ENCODE assay signal across 5 worm cellular contexts in the genomic region with DNA sequence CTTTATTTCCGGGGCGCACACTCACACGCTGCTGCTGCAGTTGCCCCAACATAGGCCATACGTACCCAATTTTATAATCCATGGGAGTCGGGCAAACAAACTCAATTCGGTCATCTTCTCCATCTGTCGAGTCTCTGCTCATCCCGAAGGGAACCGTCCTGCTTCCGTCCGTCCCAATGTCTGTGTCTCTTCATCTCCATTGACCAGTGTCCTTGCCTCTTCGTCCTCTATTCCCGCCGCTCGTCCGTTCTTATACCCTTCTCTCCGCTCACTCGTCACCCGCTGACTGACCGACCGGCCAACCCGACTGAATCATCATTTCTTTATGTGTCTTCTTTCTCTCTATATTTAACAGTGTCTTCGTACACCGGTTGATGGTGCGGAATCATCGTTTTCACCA.
TF ChIP-seq lines count a peak whose summit lies in the region.

No protein-coding gene starts in this region.

TF ChIP-seq in whole organism, L1 larva, 84 proteins besides CTCF, POLR2A, EP300 and RAD21 (continues in another document):
- TF ChIP-seq ceh-8 (GFP tag; optimal IDR thresholded peaks at IDR 0.05; lab: Kevin White, UChicago) (no peak), skn-1 (tag; optimal IDR thresholded peaks at IDR 0.05; lab: Kevin White, UChicago) (peak; percentile 59), mdl-1 (tag; optimal IDR thresholded peaks at IDR 0.05; lab: Kevin White, UChicago) (peak in 1 of 2 experiments; percentile 7), nhr-20 (tag; optimal IDR thresholded peaks at IDR 0.05; lab: Kevin White, UChicago) (peak; percentile 11), blmp-1 (tag; optimal IDR thresholded peaks at IDR 0.05; lab: Kevin White, UChicago) (peak; percentile 60), irx-1 (tag; optimal IDR thresholded peaks at IDR 0.05; lab: Kevin White, UChicago) (no peak), C34B4.2 (tag; optimal IDR thresholded peaks at IDR 0.05; lab: Kevin White, UChicago) (no peak), rnt-1 (tag; optimal IDR thresholded peaks at IDR 0.05; lab: Kevin White, UChicago) (peak; percentile 30), ztf-11 (tag; optimal IDR thresholded peaks at IDR 0.05; lab: Kevin White, UChicago) (peak in 1 of 2 experiments; percentile 17), nhr-237 (tag; optimal IDR thresholded peaks at IDR 0.05; lab: Kevin White, UChicago) (no peak), tlp-1 (tag; optimal IDR thresholded peaks at IDR 0.05; lab: Kevin White, UChicago) (no peak), snpc-4 (tag; optimal IDR thresholded peaks at IDR 0.05; lab: Kevin White, UChicago) (peak; percentile 38), lin-35 (GFP tag; optimal IDR thresholded peaks at IDR 0.05; lab: Kevin White, UChicago) (peak; percentile 38 to 43), lin-14 (GFP tag; optimal IDR thresholded peaks at IDR 0.05; lab: Kevin White, UChicago) (peak; percentile 94), aly-2 (tag; optimal IDR thresholded peaks at IDR 0.05; lab: Kevin White, UChicago) (no peak), lir-3 (tag; optimal IDR thresholded peaks at IDR 0.05; lab: Kevin White, UChicago; ENCODE audit: poor library complexity) (no peak), nhr-47 (tag; optimal IDR thresholded peaks at IDR 0.05; lab: Kevin White, UChicago) (peak; percentile 30)

TF ChIP-seq in whole organism, L3 larva, 47 proteins besides CTCF, POLR2A, EP300 and RAD21 (continues in another document):
- no peak for TF ChIP-seq pqm-1 (tag; optimal IDR thresholded peaks at IDR 0.05; lab: Kevin White, UChicago)
- TF ChIP-seq lin-15B (tag; optimal IDR thresholded peaks at IDR 0.05; lab: Kevin White, UChicago), result no peak
- no peak for TF ChIP-seq nhr-11 (tag; optimal IDR thresholded peaks at IDR 0.05; lab: Kevin White, UChicago)
- no peak for TF ChIP-seq fkh-2 (tag; optimal IDR thresholded peaks at IDR 0.05; lab: Kevin White, UChicago)
- TF ChIP-seq ceh-82 (tag; optimal IDR thresholded peaks at IDR 0.05; lab: Kevin White, UChicago), result no peak
- TF ChIP-seq nhr-12 (tag; optimal IDR thresholded peaks at IDR 0.05; lab: Kevin White, UChicago), result no peak
- no peak for TF ChIP-seq nhr-43 (tag; optimal IDR thresholded peaks at IDR 0.05; lab: Kevin White, UChicago; ENCODE audit: poor library complexity, severe bottlenecking)
- no peak for TF ChIP-seq lsy-12 (tag; optimal IDR thresholded peaks at IDR 0.05; lab: Kevin White, UChicago)
- no peak for TF ChIP-seq unc-62 (GFP tag; optimal IDR thresholded peaks at IDR 0.05; lab: Kevin White, UChicago)
- TF ChIP-seq nhr-77 (tag; optimal IDR thresholded peaks at IDR 0.05; lab: Kevin White, UChicago), result no peak
- TF ChIP-seq nhr-28 (tag; optimal IDR thresholded peaks at IDR 0.05; lab: Kevin White, UChicago), result no peak
- TF ChIP-seq ceh-16 (tag; optimal IDR thresholded peaks at IDR 0.05; lab: Kevin White, UChicago), result no peak
- no peak for TF ChIP-seq nhr-237 (tag; optimal IDR thresholded peaks at IDR 0.05; lab: Kevin White, UChicago)
- TF ChIP-seq eor-1 (tag; optimal IDR thresholded peaks at IDR 0.05; lab: Kevin White, UChicago), result no peak
- peak; percentile 40 for TF ChIP-seq pha-4 (tag; optimal IDR thresholded peaks at IDR 0.05; lab: Kevin White, UChicago)
- peak; percentile 43 for TF ChIP-seq fos-1 (tag; optimal IDR thresholded peaks at IDR 0.05; lab: Kevin White, UChicago)
- TF ChIP-seq egl-5 (tag; optimal IDR thresholded peaks at IDR 0.05; lab: Kevin White, UChicago), result no peak
- TF ChIP-seq jun-1 (tag; optimal IDR thresholded peaks at IDR 0.05; lab: Kevin White, UChicago), result peak; percentile 8
- TF ChIP-seq fkh-10 (GFP tag; optimal IDR thresholded peaks at IDR 0.05; lab: Kevin White, UChicago), result no peak

TF ChIP-seq in whole organism, early embryonic, 17 proteins besides CTCF, POLR2A, EP300 and RAD21:
- TF ChIP-seq pes-1 (GFP tag; IDR thresholded peaks at IDR 0.05; lab: Robert Waterston, UW) (no peak), ets-7 (tag; optimal IDR thresholded peaks at IDR 0.05; lab: Kevin White, UChicago) (peak; percentile 47), aly-1 (tag; optimal IDR thresholded peaks at IDR 0.05; lab: Kevin White, UChicago) (peak; percentile 74), tbx-37 (GFP tag; conservative IDR thresholded peaks at IDR 0.05; lab: Robert Waterston, UW) (no peak), hmg-4 (GFP tag; optimal IDR thresholded peaks at IDR 0.05; lab: Kevin White, UChicago) (peak; percentile 84), F13C5.2 (tag; optimal IDR thresholded peaks at IDR 0.05; lab: Kevin White, UChicago) (peak; percentile 27), ceh-13 (GFP tag; optimal IDR thresholded peaks at IDR 0.05; lab: Kevin White, UChicago) (no peak), tbx-11 (GFP tag; IDR thresholded peaks at IDR 0.05; lab: Robert Waterston, UW) (no peak), scrt-1 (GFP tag; IDR thresholded peaks at IDR 0.05; lab: Robert Waterston, UW) (no peak), flt-1 (GFP tag; IDR thresholded peaks at IDR 0.05; lab: Robert Waterston, UW) (0 out of 2 replicates have a peak, but pooled peaks have one; percentile 34), sea-1 (GFP tag; conservative IDR thresholded peaks at IDR 0.05; lab: Robert Waterston, UW) (no peak), hnd-1 (tag; optimal IDR thresholded peaks at IDR 0.05; lab: Kevin White, UChicago) (no peak), hmbx-1 (tag; optimal IDR thresholded peaks at IDR 0.05; lab: Kevin White, UChicago) (no peak)

TF ChIP-seq in whole organism, midembryonic, 9 proteins besides CTCF, POLR2A, EP300 and RAD21:
- TF ChIP-seq tab-1 (GFP tag; IDR thresholded peaks at IDR 0.05; lab: Robert Waterston, UW), result peak; percentile 68; the same call in 1 of the 2 replicates
- TF ChIP-seq ztf-23 (GFP tag; IDR thresholded peaks at IDR 0.05; lab: Robert Waterston, UW), result no peak
- TF ChIP-seq cog-1 (tag; optimal IDR thresholded peaks at IDR 0.05; lab: Kevin White, UChicago), result peak; percentile 48

TF ChIP-seq in whole organism, young adult, 124 proteins besides CTCF, POLR2A, EP300 and RAD21:
- TF ChIP-seq Y53G8AR.9 (GFP tag; conservative IDR thresholded peaks at IDR 0.05; lab: Robert Waterston, UW) (no peak), K12H6.12 (tag; optimal IDR thresholded peaks at IDR 0.05; lab: Kevin White, UChicago) (peak; percentile 38), K11D2.4 (GFP tag; IDR thresholded peaks at IDR 0.05; lab: Robert Waterston, UW) (0 out of 2 replicates have a peak, but pooled peaks have one; percentile 48), unc-62 (GFP tag; optimal IDR thresholded peaks at IDR 0.05; lab: Kevin White, UChicago) (no peak), ekl-4 (GFP tag; IDR thresholded peaks at IDR 0.05; lab: Robert Waterston, UW) (peak; percentile 42; the same call in 1 of the 2 replicates), tbp1 (GFP tag; optimal IDR thresholded peaks at IDR 0.05; lab: Kevin White, UChicago) (peak; percentile 5), madf-6 (GFP tag; IDR thresholded peaks at IDR 0.05; lab: Robert Waterston, UW) (no peak), F23B12.7 (tag; optimal IDR thresholded peaks at IDR 0.05; lab: Kevin White, UChicago; ENCODE audit: insufficient read depth) (no peak), ceh-79 (tag; optimal IDR thresholded peaks at IDR 0.05; lab: Kevin White, UChicago) (no peak), mel-28 (tag; optimal IDR thresholded peaks at IDR 0.05; lab: Kevin White, UChicago; ENCODE audit: borderline replicate concordance) (no peak), mcd-1 (GFP tag; IDR thresholded peaks at IDR 0.05; lab: Robert Waterston, UW) (0 out of 2 replicates have a peak, but pooled peaks have one; percentile 30), dox-1 (GFP tag; IDR thresholded peaks at IDR 0.05; lab: Robert Waterston, UW) (peak; percentile 48; the same call in 1 of the 2 replicates), chd-7 (tag; optimal IDR thresholded peaks at IDR 0.05; lab: Kevin White, UChicago) (peak; percentile 12), efl-1 (GFP tag; optimal IDR thresholded peaks at IDR 0.05; lab: Kevin White, UChicago) (no peak), zfh-2 (GFP tag; conservative IDR thresholded peaks at IDR 0.05; lab: Robert Waterston, UW) (peak; percentile 88), nhr-120 (GFP tag; IDR thresholded peaks at IDR 0.05; lab: Robert Waterston, UW) (no peak), nhr-80 (tag; optimal IDR thresholded peaks at IDR 0.05; lab: Kevin White, UChicago) (peak; percentile 31), madf-8 (GFP tag; conservative IDR thresholded peaks at IDR 0.05; lab: Robert Waterston, UW) (no peak), aptf-3 (GFP tag; IDR thresholded peaks at IDR 0.05; lab: Robert Waterston, UW) (no peak), hmg-1.2 (GFP tag; IDR thresholded peaks at IDR 0.05; lab: Robert Waterston, UW) (peak; percentile 45; the same call in 1 of the 2 replicates), pbrm-1 (GFP tag; IDR thresholded peaks at IDR 0.05; lab: Robert Waterston, UW) (no peak), ceh-58 (GFP tag; IDR thresholded peaks at IDR 0.05; lab: Robert Waterston, UW) (no peak), lsl-1 (GFP tag; optimal IDR thresholded peaks at IDR 0.05; lab: Kevin White, UChicago) (no peak)

Comparison
In these comparisons a context has a peak if more than half of its experiments do, and no peak if none do; other contexts are left out.
1. Of the 8 proteins assayed by ChIP-seq in both whole organism, young adult and whole organism, L1 larva: peak only in whole organism, young adult: none; only in whole organism, L1 larva: lin-35, nhr-90 and snpc-4; in both: none; in neither: 4; mixed calls (peak in some experiments, not most) for 1.